Fruit fly (Drosophila melanogaster): ENCODE data around the gene Madm.

Madm gene

dm6 chr3R:5778731-5779593, 36.7 kb downstream of the Madm start, which contains the start of gene jagn:
Gene jagn, plus strand, starts transcription at chr3R:5779315.
- TF ChIP-seq usp (GFP tag; optimal IDR thresholded peaks at IDR 0.05) (no peak), Abd-B (GFP tag; optimal IDR thresholded peaks at IDR 0.05) (no peak), N (GFP tag; optimal IDR thresholded peaks at IDR 0.05) (no peak), sv (GFP tag; optimal IDR thresholded peaks at IDR 0.05) (peak; percentile 52), Mio (GFP tag; optimal IDR thresholded peaks at IDR 0.05) (peak; percentile 29), Vsx2 (GFP tag; optimal IDR thresholded peaks at IDR 0.05; ENCODE audit: partially characterized antibody) (no peak), Hr83 (GFP tag; optimal IDR thresholded peaks at IDR 0.05; ENCODE audit: poor library complexity, severe bottlenecking) (peak; percentile 95), foxo (GFP tag; optimal IDR thresholded peaks at IDR 0.05) (peak in 1 of 2 experiments; percentile 56), lola (GFP tag; optimal IDR thresholded peaks at IDR 0.05) (no peak), CG32264 (GFP tag; optimal IDR thresholded peaks at IDR 0.05) (peak; percentile 26), fru (GFP tag; optimal IDR thresholded peaks at IDR 0.05) (peak; percentile 43), Dfd (GFP tag; optimal IDR thresholded peaks at IDR 0.05) (no peak), dsf (GFP tag; optimal IDR thresholded peaks at IDR 0.05; ENCODE audit: borderline replicate concordance) (peak; percentile 63), psq (GFP tag; optimal IDR thresholded peaks at IDR 0.05) (peak; percentile 50), tai (GFP tag; optimal IDR thresholded peaks at IDR 0.05) (no peak), OdsH (GFP tag; optimal IDR thresholded peaks at IDR 0.05) (peak; percentile 47), CG9705 (GFP tag; optimal IDR thresholded peaks at IDR 0.05) (peak; percentile 31), pan (optimal IDR thresholded peaks at IDR 0.05) (no peak), Hr78 (GFP tag; optimal IDR thresholded peaks at IDR 0.05) (no peak), dmrt93B (GFP tag; optimal IDR thresholded peaks at IDR 0.05) (peak; percentile 49), dl (GFP tag; optimal IDR thresholded peaks at IDR 0.05; ENCODE audit: insufficient read depth in 1 of 2, partially characterized antibody in 2 of 2) (no peak), Myc (optimal IDR thresholded peaks at IDR 0.05) (peak; percentile 85), sage (GFP tag; optimal IDR thresholded peaks at IDR 0.05) (peak; percentile 57), br (GFP tag; optimal IDR thresholded peaks at IDR 0.05) (peak; percentile 55), rgr (GFP tag; optimal IDR thresholded peaks at IDR 0.05) (peak; percentile 75), jim (GFP tag; optimal IDR thresholded peaks at IDR 0.05) (peak; percentile 80), HLH106 (tag; optimal IDR thresholded peaks at IDR 0.05) (peak; percentile 41), ey (GFP tag; optimal IDR thresholded peaks at IDR 0.05) (peak; percentile 51), Dif (GFP tag; optimal IDR thresholded peaks at IDR 0.05; ENCODE audit: partially characterized antibody) (no peak), woc (GFP tag; optimal IDR thresholded peaks at IDR 0.05) (no peak), GATAd (GFP tag; optimal IDR thresholded peaks at IDR 0.05) (peak; percentile 68), Rel (GFP tag; optimal IDR thresholded peaks at IDR 0.05) (no peak), Rel (tag; optimal IDR thresholded peaks at IDR 0.05) (peak; percentile 63), CrebA (GFP tag; optimal IDR thresholded peaks at IDR 0.05; ENCODE audit: borderline replicate concordance) (no peak), Hnf4 (GFP tag; optimal IDR thresholded peaks at IDR 0.05) (no peak), h (GFP tag; optimal IDR thresholded peaks at IDR 0.05) (peak; percentile 63), Jra (GFP tag; optimal IDR thresholded peaks at IDR 0.05) (peak; percentile 68), Sp1 (GFP tag; optimal IDR thresholded peaks at IDR 0.05) (peak; percentile 9), brk (GFP tag; optimal IDR thresholded peaks at IDR 0.05) (no peak)

- TF ChIP-seq lola (GFP tag; optimal IDR thresholded peaks at IDR 0.05) (no peak), sv (GFP tag; optimal IDR thresholded peaks at IDR 0.05) (no peak)
These were observed 38.7 kb downstream of the Madm start, which contains the start of gene CG2082 for dm6 chr3R:5780976-5781375. Gene CG2082, minus strand, starts transcription at chr3R:5781076.
